Worm (Caenorhabditis elegans): ENCODE data around the gene famp-1.

famp-1 gene

ce11 chrIV:2300186-2300585 is 36.7 kb upstream of the famp-1 start, which contains the start of gene lin-1:
lin-1 (minus strand) TSS chrIV:2300286.
- TF ChIP-seq aly-2 (tag; optimal IDR thresholded peaks at IDR 0.05) (no peak), fkh-10 (GFP tag; optimal IDR thresholded peaks at IDR 0.05) (no peak), sptf-1 (tag; optimal IDR thresholded peaks at IDR 0.05) (no peak), egl-13 (tag; optimal IDR thresholded peaks at IDR 0.05) (no peak), sup-37 (GFP tag; optimal IDR thresholded peaks at IDR 0.05) (no peak), nhr-85 (tag) (no peak), ceh-63 (GFP tag; optimal IDR thresholded peaks at IDR 0.05) (no peak), alr-1 (tag; optimal IDR thresholded peaks at IDR 0.05; ENCODE audit: borderline replicate concordance) (no peak), efl-1 (optimal IDR thresholded peaks at IDR 0.05) (no peak), efl-1 (GFP tag; optimal IDR thresholded peaks at IDR 0.05 in 1 of 2) (no peak), blmp-1 (tag; optimal IDR thresholded peaks at IDR 0.05) (no peak), lin-39 (tag; optimal IDR thresholded peaks at IDR 0.05) (no peak)

ce11 chrIV:2298388-2298787 is 34.9 kb upstream of the famp-1 start:
- no peak for TF ChIP-seq ceh-8 (GFP tag; optimal IDR thresholded peaks at IDR 0.05)
- TF ChIP-seq dsc-1 (tag; optimal IDR thresholded peaks at IDR 0.05) = peak; percentile 62
- TF ChIP-seq nhr-85 (tag) = no peak
- peak; percentile 61 for TF ChIP-seq fkh-4 (tag; optimal IDR thresholded peaks at IDR 0.05; ENCODE audit: borderline replicate concordance)

- TF ChIP-seq ztf-11 (tag; optimal IDR thresholded peaks at IDR 0.05) (peak in 1 of 2 experiments; percentile 33), nhr-77 (tag; optimal IDR thresholded peaks at IDR 0.05) (no peak), lsy-2 (tag; optimal IDR thresholded peaks at IDR 0.05) (no peak), ceh-63 (GFP tag; optimal IDR thresholded peaks at IDR 0.05) (no peak)
These were observed 33.2 kb upstream of the famp-1 start for ce11 chrIV:2296639-2297038.

ce11 chrIV:2292119-2292518 is 28.7 kb upstream of the famp-1 start:
- no peak for TF ChIP-seq swsn-7 (tag; optimal IDR thresholded peaks at IDR 0.05)
- no peak for TF ChIP-seq ceh-82 (tag; optimal IDR thresholded peaks at IDR 0.05)
- TF ChIP-seq sptf-1 (tag; optimal IDR thresholded peaks at IDR 0.05) = no peak
- no peak for TF ChIP-seq elt-3 (tag; optimal IDR thresholded peaks at IDR 0.05)
- TF ChIP-seq mdl-1 (tag; optimal IDR thresholded peaks at IDR 0.05) = no peak
- no peak for TF ChIP-seq unc-130 (tag; optimal IDR thresholded peaks at IDR 0.05)

- TF ChIP-seq lin-35 (GFP tag; optimal IDR thresholded peaks at IDR 0.05) = peak in 1 of 2 experiments; percentile 36
- peak; percentile 59 for TF ChIP-seq fkh-4 (tag; optimal IDR thresholded peaks at IDR 0.05; ENCODE audit: borderline replicate concordance)
- no peak for TF ChIP-seq nhr-20 (tag; optimal IDR thresholded peaks at IDR 0.05)
- peak; percentile 25 for TF ChIP-seq pqm-1 (tag; optimal IDR thresholded peaks at IDR 0.05)
- TF ChIP-seq dsc-1 (tag; optimal IDR thresholded peaks at IDR 0.05) = peak; percentile 85
- TF ChIP-seq elt-2 (tag; optimal IDR thresholded peaks at IDR 0.05) = peak; percentile 75
- TF ChIP-seq elt-3 (tag; optimal IDR thresholded peaks at IDR 0.05) = peak in 1 of 6 experiments; percentile 62
- no peak for TF ChIP-seq Y116A8C.19 (tag; optimal IDR thresholded peaks at IDR 0.05; ENCODE audit: borderline replicate concordance)
- no peak for TF ChIP-seq efl-1 (optimal IDR thresholded peaks at IDR 0.05)
- peak in 1 of 2 experiments; percentile 52 for TF ChIP-seq efl-1 (GFP tag; optimal IDR thresholded peaks at IDR 0.05 in 1 of 2)
- TF ChIP-seq xbp-1 (tag; optimal IDR thresholded peaks at IDR 0.05) = no peak
- TF ChIP-seq blmp-1 (tag; optimal IDR thresholded peaks at IDR 0.05) = peak; percentile 51
These were observed 21.1 kb upstream of the famp-1 start for ce11 chrIV:2284462-2285047.

ce11 chrIV:2281353-2281976 is 18.0 kb upstream of the famp-1 start:
- TF ChIP-seq irx-1 (tag; optimal IDR thresholded peaks at IDR 0.05) (no peak), nhr-71 (tag; optimal IDR thresholded peaks at IDR 0.05) (peak; percentile 71), unc-86 (tag; optimal IDR thresholded peaks at IDR 0.05) (no peak), blmp-1 (tag; optimal IDR thresholded peaks at IDR 0.05) (peak; percentile 78), fkh-8 (tag; optimal IDR thresholded peaks at IDR 0.05) (no peak), lin-35 (GFP tag; optimal IDR thresholded peaks at IDR 0.05) (peak; percentile 7 to 82), nhr-47 (tag; optimal IDR thresholded peaks at IDR 0.05) (peak; percentile 32), sup-37 (GFP tag; optimal IDR thresholded peaks at IDR 0.05) (no peak), grh-1 (GFP tag; IDR thresholded peaks at IDR 0.05) (peak; percentile 82), sptf-1 (tag; optimal IDR thresholded peaks at IDR 0.05) (no peak), aha-1 (tag; optimal IDR thresholded peaks at IDR 0.05) (no peak), skn-1 (tag; optimal IDR thresholded peaks at IDR 0.05) (peak; percentile 5), hpl-2 (GFP tag; optimal IDR thresholded peaks at IDR 0.05) (no peak), efl-1 (optimal IDR thresholded peaks at IDR 0.05) (peak; percentile 3 to 11), efl-1 (GFP tag; optimal IDR thresholded peaks at IDR 0.05 in 1 of 2) (peak in 1 of 2 experiments; percentile 95), lin-13 (GFP tag; optimal IDR thresholded peaks at IDR 0.05) (no peak), unc-62 (GFP tag; optimal IDR thresholded peaks at IDR 0.05) (no peak), fkh-10 (GFP tag; optimal IDR thresholded peaks at IDR 0.05) (no peak), nhr-77 (tag; optimal IDR thresholded peaks at IDR 0.05) (no peak)

Measured in whole organism, L1 larva.